Worm (Caenorhabditis elegans): ENCODE measurements around the gene pax-1.

- TF ChIP-seq nhr-90 (tag; optimal IDR thresholded peaks at IDR 0.05; ENCODE audit: poor library complexity) (no peak), egl-27 (tag; optimal IDR thresholded peaks at IDR 0.05) (no peak), unc-62 (GFP tag; optimal IDR thresholded peaks at IDR 0.05) (no peak), snpc-4 (tag; optimal IDR thresholded peaks at IDR 0.05) (no peak)
Measured at ce11 chrV:8212816-8213215, 11.9 kb upstream of the pax-1 start.

All from whole organism, L1 larva.